Fruit fly (Drosophila melanogaster): ENCODE data around the gene CG13643.
A peak's percentile ranks its signal among the peaks of the same experiment; 100 is the strongest.

The CG13643 gene

dm6 chr3R:24875939-24876842 is 29.6 kb downstream of the CG13643 start, which contains the start of gene CG3744 (continued):
- TF ChIP-seq Xbp1 (GFP tag; optimal IDR thresholded peaks at IDR 0.05) = peak; percentile 94
- peak; percentile 94 for TF ChIP-seq lab (GFP tag; optimal IDR thresholded peaks at IDR 0.05)
- TF ChIP-seq fd3F (GFP tag; optimal IDR thresholded peaks at IDR 0.05) = peak; percentile 90
- TF ChIP-seq CG17328 (GFP tag; IDR thresholded peaks at IDR 0.05) = peak; percentile 93
- peak; percentile 62 for TF ChIP-seq jing (GFP tag; optimal IDR thresholded peaks at IDR 0.05)
- peak; percentile 95 for TF ChIP-seq Hmr (GFP tag; optimal IDR thresholded peaks at IDR 0.05)
- TF ChIP-seq CG12104 (GFP tag; optimal IDR thresholded peaks at IDR 0.05) = peak; percentile 77
- TF ChIP-seq Bdp1 (GFP tag; optimal IDR thresholded peaks at IDR 0.05) = peak; percentile 29
- peak; percentile 90 for TF ChIP-seq unpg (GFP tag; optimal IDR thresholded peaks at IDR 0.05)
- TF ChIP-seq Myb (GFP tag; optimal IDR thresholded peaks at IDR 0.05) = peak; percentile 47
- peak; percentile 93 for TF ChIP-seq tgo (GFP tag; IDR thresholded peaks at IDR 0.05)
- TF ChIP-seq gt (GFP tag; IDR thresholded peaks at IDR 0.05) = peak; percentile 76
- TF ChIP-seq seq (GFP tag; IDR thresholded peaks at IDR 0.05) = peak; percentile 82
- TF ChIP-seq Ravus (GFP tag; IDR thresholded peaks at IDR 0.05) = peak; percentile 75
- no peak for TF ChIP-seq sqz (GFP tag; optimal IDR thresholded peaks at IDR 0.05)
- TF ChIP-seq Pdp1 (GFP tag; optimal IDR thresholded peaks at IDR 0.05) = peak; percentile 75 to 77
- peak; percentile 89 for TF ChIP-seq CG14860 (GFP tag; IDR thresholded peaks at IDR 0.05; ENCODE audit: partially characterized antibody)
- TF ChIP-seq CG1529 (GFP tag; optimal IDR thresholded peaks at IDR 0.05) = peak; percentile 66
- TF ChIP-seq CG17186 (GFP tag; optimal IDR thresholded peaks at IDR 0.05) = peak; percentile 55
- TF ChIP-seq vnd (GFP tag; IDR thresholded peaks at IDR 0.05; ENCODE audit: partially characterized antibody) = peak; percentile 94
- peak; percentile 29 for TF ChIP-seq cato (GFP tag; optimal IDR thresholded peaks at IDR 0.05; ENCODE audit: borderline replicate concordance)
- TF ChIP-seq NC2α (GFP tag; optimal IDR thresholded peaks at IDR 0.05) = peak; percentile 45
- TF ChIP-seq esg (GFP tag; conservative IDR thresholded peaks at IDR 0.05) = peak; percentile 87
- TF ChIP-seq CG8281 (tag; optimal IDR thresholded peaks at IDR 0.05) = peak; percentile 67
- peak; percentile 74 for TF ChIP-seq Nf-YB (GFP tag; optimal IDR thresholded peaks at IDR 0.05)
- peak; percentile 56 for TF ChIP-seq pfk (GFP tag; optimal IDR thresholded peaks at IDR 0.05)
- peak; percentile 74 for TF ChIP-seq CG34376 (GFP tag; optimal IDR thresholded peaks at IDR 0.05)
- no peak for TF ChIP-seq usp (GFP tag; optimal IDR thresholded peaks at IDR 0.05)
- TF ChIP-seq Jarid2 (GFP tag; optimal IDR thresholded peaks at IDR 0.05) = peak; percentile 55
- TF ChIP-seq bbx (GFP tag; IDR thresholded peaks at IDR 0.05; ENCODE audit: partially characterized antibody) = peak; percentile 95
- TF ChIP-seq CG12659 (GFP tag; optimal IDR thresholded peaks at IDR 0.05) = peak; percentile 93
- TF ChIP-seq CG11398 (GFP tag; optimal IDR thresholded peaks at IDR 0.05) = peak; percentile 27
- peak; percentile 80 for TF ChIP-seq nerfin-1 (tag; optimal IDR thresholded peaks at IDR 0.05)
- TF ChIP-seq CG9876 (GFP tag; optimal IDR thresholded peaks at IDR 0.05) = peak; percentile 41
- peak; percentile 69 for TF ChIP-seq CG8944 (GFP tag; optimal IDR thresholded peaks at IDR 0.05)
- peak; percentile 48 for TF ChIP-seq Bteb2 (GFP tag; optimal IDR thresholded peaks at IDR 0.05)
- TF ChIP-seq tup (GFP tag; optimal IDR thresholded peaks at IDR 0.05) = peak; percentile 69
- TF ChIP-seq CG3847 (GFP tag; IDR thresholded peaks at IDR 0.05) = peak; percentile 96
- TF ChIP-seq twi (tag; optimal IDR thresholded peaks at IDR 0.05) = peak; percentile 83
- TF ChIP-seq CG3995 (GFP tag; optimal IDR thresholded peaks at IDR 0.05) = peak; percentile 23
- peak; percentile 77 for TF ChIP-seq CG11723 (GFP tag; optimal IDR thresholded peaks at IDR 0.05)
- TF ChIP-seq tna (GFP tag; IDR thresholded peaks at IDR 0.05; ENCODE audit: partially characterized antibody) = peak; percentile 88
- TF ChIP-seq zfh2 (GFP tag; optimal IDR thresholded peaks at IDR 0.05) = peak; percentile 89
- TF ChIP-seq unc-4 (GFP tag; IDR thresholded peaks at IDR 0.05; ENCODE audit: partially characterized antibody) = peak; percentile 93
- peak; percentile 87 for TF ChIP-seq hb (GFP tag; IDR thresholded peaks at IDR 0.05; ENCODE audit: partially characterized antibody)
- TF ChIP-seq klu (GFP tag; IDR thresholded peaks at IDR 0.05) = peak; percentile 84
- TF ChIP-seq bigmax (GFP tag; optimal IDR thresholded peaks at IDR 0.05) = no peak
